Worm (Caenorhabditis elegans) whole organism, L2 larva: Measurements from ENCODE around the gene prkl-1.

Experiments
- C34F6.9 ChIP-seq: fragments of 150-350 bp; optimal IDR thresholded peaks from 2 replicates; lab custom pipeline; 2014; ENCODE audit warnings: missing biosample characterization, missing genetic modification characterization
- F13H6.1 ChIP-seq: sonication (generic microtip); optimal IDR thresholded peaks from 2 replicates; lab custom pipeline; 2016; ENCODE audit warnings: missing genetic modification characterization, missing compliant biosample characterization
- R02D3.7 ChIP-seq: fragments of 150-350 bp; optimal IDR thresholded peaks from 2 replicates; lab custom pipeline; 2014; ENCODE audit warnings: missing biosample characterization, missing genetic modification characterization
- Y55F3AM.14 ChIP-seq: fragments of 200-800 bp; sonication (Bioruptor generic); optimal IDR thresholded peaks from 2 replicates; lab custom pipeline; 2018; ENCODE audit warnings: mild to moderate bottlenecking, missing genetic modification characterization, missing compliant biosample characterization
- aly-2 ChIP-seq: fragments of 150-350 bp; optimal IDR thresholded peaks from 2 replicates; lab custom pipeline; 2014; ENCODE audit warnings: missing biosample characterization, missing genetic modification characterization
- ama-1 ChIP-seq: fragments of 150-350 bp; optimal IDR thresholded peaks from 2 replicates; lab custom pipeline; 2018; ENCODE audit warnings: inconsistent platforms
- blmp-1 ChIP-seq: sonication (generic microtip); optimal IDR thresholded peaks from 2 replicates; lab custom pipeline; 2017; ENCODE audit warnings: missing genetic modification characterization, mild to moderate bottlenecking, missing compliant biosample characterization, antibody characterized with exemption, moderate library complexity; ENCODE audit not compliant: insufficient read depth
- ceh-16 ChIP-seq: fragments of 150-350 bp; optimal IDR thresholded peaks from 2 replicates; lab custom pipeline; 2014; ENCODE audit warnings: missing biosample characterization, missing genetic modification characterization
- crh-2 ChIP-seq: sonication (generic microtip); optimal IDR thresholded peaks from 2 replicates; lab custom pipeline; 2017; ENCODE audit warnings: missing biosample characterization, missing genetic modification characterization
- dmd-4 ChIP-seq: sonication (generic microtip); optimal IDR thresholded peaks from 2 replicates; lab custom pipeline; 2017; ENCODE audit warnings: missing biosample characterization, missing genetic modification characterization
- elt-1 ChIP-seq: fragments of 150-350 bp; optimal IDR thresholded peaks from 2 replicates; lab custom pipeline; 2014; ENCODE audit warnings: missing biosample characterization, missing genetic modification characterization
- fos-1 ChIP-seq: fragments of 150-350 bp; optimal IDR thresholded peaks from 2 replicates; lab custom pipeline; 2014; ENCODE audit warnings: missing biosample characterization, missing genetic modification characterization
- gmeb-1 ChIP-seq: fragments of 150-350 bp; optimal IDR thresholded peaks from 2 replicates; lab custom pipeline; 2014; ENCODE audit warnings: missing biosample characterization, missing genetic modification characterization
- lin-11 ChIP-seq: fragments of 150-350 bp; sonication (generic microtip); optimal IDR thresholded peaks from 2 replicates; lab custom pipeline; 2014; ENCODE audit warnings: missing biosample characterization, missing genetic modification characterization, inconsistent platforms, mixed read lengths
- lin-13 ChIP-seq: fragments of 150-350 bp; optimal IDR thresholded peaks from 2 replicates; lab custom pipeline; 2014; ENCODE audit warnings: missing biosample characterization, missing genetic modification reagents, missing genetic modification characterization
- lsy-2 ChIP-seq, 2 experiments: fragments of 150-350 bp in 1 of 2; sonication (generic microtip) in 1 of 2; optimal IDR thresholded peaks; 2 replicates each; lab custom pipeline; 2014 to 2017; ENCODE audit warnings: missing biosample characterization in 2 of 2, missing genetic modification characterization in 2 of 2
- mab-5 ChIP-seq: fragments of 150-350 bp; optimal IDR thresholded peaks from 2 replicates; lab custom pipeline; 2014; ENCODE audit warnings: missing biosample characterization, missing genetic modification characterization
- mbf-1 ChIP-seq: sonication (generic microtip); optimal IDR thresholded peaks from 2 replicates; lab custom pipeline; 2017; ENCODE audit warnings: missing biosample characterization, missing genetic modification characterization
- mdl-1 ChIP-seq, 2 experiments: fragments of 150-350 bp in 1 of 2; sonication (generic microtip) in 1 of 2; optimal IDR thresholded peaks; 2 replicates each; lab custom pipeline; 2017; ENCODE audit warnings: missing biosample characterization in 2 of 2, missing genetic modification characterization in 2 of 2
- nhr-10 ChIP-seq: sonication (generic microtip); optimal IDR thresholded peaks from 2 replicates; lab custom pipeline; 2017; ENCODE audit warnings: missing biosample characterization, missing genetic modification characterization
- nhr-11 ChIP-seq: fragments of 150-350 bp; optimal IDR thresholded peaks from 2 replicates; lab custom pipeline; 2014; ENCODE audit warnings: missing biosample characterization, missing genetic modification characterization
- nhr-12 ChIP-seq: fragments of 150-350 bp; optimal IDR thresholded peaks from 2 replicates; lab custom pipeline; 2014; ENCODE audit warnings: missing biosample characterization, missing genetic modification characterization
- nhr-129 ChIP-seq: fragments of 150-350 bp; optimal IDR thresholded peaks from 2 replicates; lab custom pipeline; 2014; ENCODE audit warnings: missing biosample characterization, missing genetic modification characterization
- nhr-21 ChIP-seq: fragments of 150-350 bp; optimal IDR thresholded peaks from 2 replicates; lab custom pipeline; 2014; ENCODE audit warnings: missing biosample characterization, missing genetic modification characterization
- nhr-23 ChIP-seq: fragments of 150-350 bp; optimal IDR thresholded peaks from 2 replicates; lab custom pipeline; 2014; ENCODE audit warnings: missing biosample characterization, missing genetic modification reagents, missing genetic modification characterization
- nhr-237 ChIP-seq: fragments of 150-350 bp; optimal IDR thresholded peaks from 2 replicates; lab custom pipeline; 2014; ENCODE audit warnings: missing biosample characterization, missing genetic modification characterization
- nhr-6 ChIP-seq: fragments of 150-350 bp; optimal IDR thresholded peaks from 2 replicates; lab custom pipeline; 2014; ENCODE audit warnings: missing biosample characterization, missing genetic modification characterization
- nhr-77 ChIP-seq: fragments of 150-350 bp; optimal IDR thresholded peaks from 2 replicates; lab custom pipeline; 2014; ENCODE audit warnings: missing biosample characterization, missing genetic modification characterization
- peb-1 ChIP-seq: fragments of 150-350 bp; optimal IDR thresholded peaks from 2 replicates; lab custom pipeline; 2014; ENCODE audit warnings: missing biosample characterization, missing genetic modification characterization
- sem-4 ChIP-seq: fragments of 150-350 bp; optimal IDR thresholded peaks from 2 replicates; lab custom pipeline; 2014; ENCODE audit warnings: missing biosample characterization, missing genetic modification reagents, missing genetic modification characterization
- skn-1 ChIP-seq: sonication (generic microtip); optimal IDR thresholded peaks from 2 replicates; lab custom pipeline; 2017; ENCODE audit warnings: missing biosample characterization, missing genetic modification characterization
- sma-9 ChIP-seq, 2 experiments: fragments of 150-350 bp in 1 of 2; sonication (generic microtip) in 1 of 2; optimal IDR thresholded peaks; 2 replicates each; lab custom pipeline; 2014 to 2016; ENCODE audit warnings: missing genetic modification characterization in 2 of 2, mild to moderate bottlenecking in 1 of 2, missing biosample characterization in 1 of 2, missing compliant biosample characterization in 1 of 2, missing genetic modification reagents in 1 of 2, moderate library complexity in 1 of 2
- unc-55 ChIP-seq: fragments of 150-350 bp; sonication (generic microtip); optimal IDR thresholded peaks from 3 replicates; lab custom pipeline; 2014; ENCODE audit warnings: missing biosample characterization, missing genetic modification reagents, missing genetic modification characterization
- zag-1 ChIP-seq: fragments of 150-350 bp; optimal IDR thresholded peaks from 2 replicates; lab custom pipeline; 2014; ENCODE audit warnings: missing biosample characterization, missing genetic modification characterization
- ztf-1 ChIP-seq: fragments of 200-800 bp; sonication (Bioruptor generic); conservative IDR thresholded peaks from 2 replicates; pipeline ENCODE4 v1.3.6; 2022; ENCODE audit warnings: missing genetic modification characterization, missing compliant biosample characterization

prkl-1 gene

ce11 chrIV:6959483-6959882 lies 27.3 kb downstream of the prkl-1 start:
- TF ChIP-seq sma-9 (GFP tag; optimal IDR thresholded peaks at IDR 0.05; lab: Kevin White, UChicago) (peak; percentile 17), sma-9 (tag; optimal IDR thresholded peaks at IDR 0.05; lab: Kevin White, UChicago) (no peak), nhr-21 (tag; lab: Kevin White, UChicago) (no peak), nhr-237 (tag; lab: Kevin White, UChicago) (no peak), crh-2 (tag; lab: Kevin White, UChicago) (peak; percentile 27), C34F6.9 (tag; lab: Kevin White, UChicago) (peak; percentile 35), lsy-2 (tag; optimal IDR thresholded peaks at IDR 0.05; lab: Kevin White, UChicago) (peak in 1 of 2 experiments; percentile 52), zag-1 (tag; lab: Kevin White, UChicago) (peak; percentile 16), unc-55 (GFP tag; lab: Kevin White, UChicago) (peak; percentile 24), sem-4 (tag; lab: Kevin White, UChicago) (peak; percentile 46), lin-13 (no peak), nhr-10 (no peak), nhr-6 (tag; lab: Kevin White, UChicago) (peak; percentile 16)

ce11 chrIV:6958696-6959095 lies 28.0 kb downstream of the prkl-1 start:
- TF ChIP-seq gmeb-1 (tag; lab: Kevin White, UChicago), result no peak
- no peak for TF ChIP-seq R02D3.7 (tag; lab: Kevin White, UChicago)
- TF ChIP-seq nhr-6 (tag; lab: Kevin White, UChicago), result no peak
- TF ChIP-seq nhr-21 (tag; lab: Kevin White, UChicago), result no peak
- TF ChIP-seq ztf-1 (GFP tag; lab: Robert Waterston, UW), result no peak
- peak; percentile 95 for TF ChIP-seq mab-5 (tag; lab: Kevin White, UChicago)
- no peak for TF ChIP-seq lin-11 (tag; lab: Kevin White, UChicago)
- no peak for TF ChIP-seq nhr-11
- TF ChIP-seq blmp-1 (tag; lab: Kevin White, UChicago), result no peak
- TF ChIP-seq ama-1 (lab: Kevin White, UChicago), result no peak
- no peak for TF ChIP-seq fos-1 (tag; lab: Kevin White, UChicago)
- TF ChIP-seq mdl-1 (tag; optimal IDR thresholded peaks at IDR 0.05; lab: Kevin White, UChicago), result no peak
- peak; percentile 57 for TF ChIP-seq crh-2 (tag; lab: Kevin White, UChicago)
- no peak for TF ChIP-seq nhr-23
- TF ChIP-seq nhr-237 (tag; lab: Kevin White, UChicago), result no peak
- no peak for TF ChIP-seq peb-1
- peak; percentile 53 for TF ChIP-seq unc-55 (GFP tag; lab: Kevin White, UChicago)
- TF ChIP-seq ceh-16 (tag; lab: Kevin White, UChicago), result no peak
- TF ChIP-seq skn-1, result no peak
- TF ChIP-seq nhr-77 (tag; lab: Kevin White, UChicago), result no peak
- TF ChIP-seq sma-9 (GFP tag; optimal IDR thresholded peaks at IDR 0.05; lab: Kevin White, UChicago), result peak; percentile 5
- no peak for TF ChIP-seq sma-9 (tag; optimal IDR thresholded peaks at IDR 0.05; lab: Kevin White, UChicago)
- peak in 1 of 2 experiments; percentile 65 for TF ChIP-seq lsy-2 (tag; optimal IDR thresholded peaks at IDR 0.05; lab: Kevin White, UChicago)
- TF ChIP-seq Y55F3AM.14 (GFP tag; lab: Kevin White, UChicago), result peak; percentile 56
- TF ChIP-seq C34F6.9 (tag; lab: Kevin White, UChicago), result peak; percentile 56
- TF ChIP-seq F13H6.1 (tag; lab: Kevin White, UChicago), result peak; percentile 12
- TF ChIP-seq nhr-129, result peak; percentile 25
- TF ChIP-seq aly-2 (tag; lab: Kevin White, UChicago), result no peak
- TF ChIP-seq zag-1 (tag; lab: Kevin White, UChicago), result peak; percentile 33

ce11 chrIV:6957341-6957740 lies 29.4 kb downstream of the prkl-1 start, which contains the start of gene jnk-1:
Gene jnk-1, plus strand, starts transcription at chrIV:6957641.
- TF ChIP-seq lsy-2 (tag; optimal IDR thresholded peaks at IDR 0.05; lab: Kevin White, UChicago), result no peak
- TF ChIP-seq gmeb-1 (tag; lab: Kevin White, UChicago), result no peak
- TF ChIP-seq nhr-12, result no peak
- no peak for TF ChIP-seq elt-1 (tag; lab: Kevin White, UChicago)
- no peak for TF ChIP-seq fos-1 (tag; lab: Kevin White, UChicago)
- TF ChIP-seq dmd-4 (tag; lab: Kevin White, UChicago), result no peak
- TF ChIP-seq sem-4 (tag; lab: Kevin White, UChicago), result no peak
- no peak for TF ChIP-seq F13H6.1 (tag; lab: Kevin White, UChicago)
- TF ChIP-seq mdl-1 (tag; optimal IDR thresholded peaks at IDR 0.05; lab: Kevin White, UChicago), result no peak
- no peak for TF ChIP-seq nhr-21 (tag; lab: Kevin White, UChicago)
- TF ChIP-seq Y55F3AM.14 (GFP tag; lab: Kevin White, UChicago), result no peak
- no peak for TF ChIP-seq ama-1 (lab: Kevin White, UChicago)
- no peak for TF ChIP-seq mbf-1 (tag; lab: Kevin White, UChicago)
